Worm (Caenorhabditis elegans) whole organism, L4/young adult: ENCODE measurements around the gene sri-53.

Experiments
- W03F9.2 ChIP-seq: fragments of 150-350 bp; optimal IDR thresholded peaks from 2 replicates; lab custom pipeline; 2014; ENCODE audit warnings: missing biosample characterization, missing genetic modification characterization
- dao-5 ChIP-seq: sonication (generic microtip); optimal IDR thresholded peaks from 2 replicates; lab custom pipeline; 2016; ENCODE audit warnings: missing genotype, missing genetic modification characterization, moderate library complexity, missing compliant biosample characterization
- him-1 ChIP-seq: sonication (generic microtip); optimal IDR thresholded peaks from 2 replicates; lab custom pipeline; 2016; ENCODE audit warnings: missing genotype, missing genetic modification reagents, missing genetic modification characterization, missing compliant biosample characterization

The sri-53 gene

ce11 chrII:3202519-3202918 lies at the start of gene sri-53:
sri-53 (minus strand) TSS chrII:3202619.
- no peak for TF ChIP-seq W03F9.2 (tag; lab: Kevin White, UChicago)
- TF ChIP-seq dao-5 (tag; lab: Kevin White, UChicago) = no peak
- TF ChIP-seq him-1 (tag; lab: Kevin White, UChicago) = no peak

ce11 chrII:3251782-3252181 lies 49.4 kb upstream of the sri-53 start:
- no peak for TF ChIP-seq dao-5 (tag; lab: Kevin White, UChicago)
- no peak for TF ChIP-seq W03F9.2 (tag; lab: Kevin White, UChicago)
- TF ChIP-seq him-1 (tag; lab: Kevin White, UChicago) = no peak

- TF ChIP-seq him-1 (tag; lab: Kevin White, UChicago) = no peak
- TF ChIP-seq W03F9.2 (tag; lab: Kevin White, UChicago) = no peak
- TF ChIP-seq dao-5 (tag; lab: Kevin White, UChicago) = no peak
Observed at ce11 chrII:3250195-3250594, 47.8 kb upstream of the sri-53 start.

ce11 chrII:3249406-3249805 lies 47.0 kb upstream of the sri-53 start, which contains the start of gene clec-124:
clec-124 (plus strand) TSS chrII:3249706.
- no peak for TF ChIP-seq dao-5 (tag; lab: Kevin White, UChicago)
- no peak for TF ChIP-seq him-1 (tag; lab: Kevin White, UChicago)
- no peak for TF ChIP-seq W03F9.2 (tag; lab: Kevin White, UChicago)

- no peak for TF ChIP-seq W03F9.2 (tag; lab: Kevin White, UChicago)
- TF ChIP-seq dao-5 (tag; lab: Kevin White, UChicago) = no peak
- TF ChIP-seq him-1 (tag; lab: Kevin White, UChicago) = no peak
Observed at ce11 chrII:3248043-3248718, 45.8 kb upstream of the sri-53 start, which contains the start of the genes fbxc-50 and C17F4.2. fbxc-50 (minus strand) TSS chrII:3248123. C17F4.2 (plus strand) TSS chrII:3248668.

ce11 chrII:3247556-3247955 lies 45.1 kb upstream of the sri-53 start:
- TF ChIP-seq W03F9.2 (tag; lab: Kevin White, UChicago) = no peak
- TF ChIP-seq him-1 (tag; lab: Kevin White, UChicago) = no peak
- TF ChIP-seq dao-5 (tag; lab: Kevin White, UChicago) = no peak

ce11 chrII:3245836-3246235 lies 43.4 kb upstream of the sri-53 start, which contains the start of gene C17F4.7:
C17F4.7 (minus strand) TSS chrII:3246015.
- TF ChIP-seq him-1 (tag; lab: Kevin White, UChicago) = no peak
- no peak for TF ChIP-seq dao-5 (tag; lab: Kevin White, UChicago)
- TF ChIP-seq W03F9.2 (tag; lab: Kevin White, UChicago) = no peak

ce11 chrII:3244758-3245157 lies 42.3 kb upstream of the sri-53 start:
- TF ChIP-seq W03F9.2 (tag; lab: Kevin White, UChicago) = no peak
- TF ChIP-seq dao-5 (tag; lab: Kevin White, UChicago) = no peak
- TF ChIP-seq him-1 (tag; lab: Kevin White, UChicago) = no peak

ce11 chrII:3244070-3244469 lies 41.7 kb upstream of the sri-53 start, which contains the start of gene C17F4.12:
C17F4.12 (minus strand) TSS chrII:3244170.
- TF ChIP-seq him-1 (tag; lab: Kevin White, UChicago) = no peak
- TF ChIP-seq W03F9.2 (tag; lab: Kevin White, UChicago) = no peak
- no peak for TF ChIP-seq dao-5 (tag; lab: Kevin White, UChicago)

ce11 chrII:3241842-3242241 lies 39.4 kb upstream of the sri-53 start:
- TF ChIP-seq him-1 (tag; lab: Kevin White, UChicago) (no peak), dao-5 (tag; lab: Kevin White, UChicago) (no peak)

- TF ChIP-seq him-1 (tag; lab: Kevin White, UChicago) (no peak), dao-5 (tag; lab: Kevin White, UChicago) (no peak), W03F9.2 (tag; lab: Kevin White, UChicago) (no peak)
Observed at ce11 chrII:3240207-3240606, 37.8 kb upstream of the sri-53 start, which contains the start of gene C17F4.3. C17F4.3 (plus strand) TSS chrII:3240507.

ce11 chrII:3237038-3237521 lies 34.7 kb upstream of the sri-53 start, which contains the start of the genes srz-67 and C17F4.11:
srz-67 (minus strand) TSS chrII:3237138.
C17F4.11 (plus strand) TSS chrII:3237471.
- no peak for TF ChIP-seq W03F9.2 (tag; lab: Kevin White, UChicago)
- TF ChIP-seq him-1 (tag; lab: Kevin White, UChicago) = no peak
- TF ChIP-seq dao-5 (tag; lab: Kevin White, UChicago) = no peak

- TF ChIP-seq him-1 (tag; lab: Kevin White, UChicago) = no peak
- TF ChIP-seq W03F9.2 (tag; lab: Kevin White, UChicago) = no peak
- TF ChIP-seq dao-5 (tag; lab: Kevin White, UChicago) = no peak
Observed at ce11 chrII:3234725-3235124, 32.3 kb upstream of the sri-53 start, which contains the start of gene C17F4.8. C17F4.8 (minus strand) TSS chrII:3234825.
